Worm (Caenorhabditis elegans) whole organism, L4/young adult: ENCODE data around the gene C03C10.2.

ENCODE experiments used
- W03F9.2 ChIP-seq: fragments of 150-350 bp; optimal IDR thresholded peaks from 2 replicates; lab custom pipeline; 2014; ENCODE audit warnings: missing biosample characterization, missing genetic modification characterization
- him-1 ChIP-seq: sonication (generic microtip); optimal IDR thresholded peaks from 2 replicates; lab custom pipeline; 2016; ENCODE audit warnings: missing genotype, missing genetic modification reagents, missing genetic modification characterization, missing compliant biosample characterization

DNA sequence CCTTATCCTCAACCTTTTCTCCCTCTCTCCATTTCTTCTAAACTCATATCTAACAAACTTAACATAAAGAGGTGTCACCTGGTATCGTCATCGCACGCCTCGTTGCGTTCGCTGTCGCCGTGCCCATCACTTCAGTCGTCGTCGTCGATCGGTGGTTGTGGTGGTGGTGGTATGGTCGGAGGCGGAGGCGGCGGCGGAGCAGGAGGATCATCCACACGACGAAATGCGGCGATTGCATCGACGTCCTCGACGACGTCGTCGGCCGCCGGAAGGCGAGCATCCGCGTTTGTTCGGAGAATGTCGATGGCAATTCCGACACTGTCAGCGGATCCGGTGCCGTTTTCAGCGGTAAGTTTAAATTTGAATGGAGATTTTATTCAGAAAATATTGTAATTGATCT lies 43.2 kb downstream of the C03C10.2 start:
- no peak for TF ChIP-seq W03F9.2
- no peak for TF ChIP-seq him-1 (tag; lab: Kevin White, UChicago)
